Fruit fly (Drosophila melanogaster) whole organism, embryonic: ENCODE measurements around the gene CG13077.

Experiments used
- Atf3 ChIP-seq: fragments of 200-800 bp; sonication (Bioruptor generic); optimal IDR thresholded peaks from 3 replicates; lab custom pipeline; 2016; ENCODE audit warnings: missing biosample characterization, missing genetic modification characterization
- CG10274 ChIP-seq: fragments of 200-800 bp; sonication (Bioruptor generic); optimal IDR thresholded peaks from 3 replicates; lab custom pipeline; 2017; ENCODE audit warnings: missing biosample characterization, mild to moderate bottlenecking, missing genetic modification characterization
- CG11504 ChIP-seq: fragments of 200-800 bp; sonication (Bioruptor generic); optimal IDR thresholded peaks from 3 replicates; lab custom pipeline; 2019; ENCODE audit warnings: missing biosample characterization, mild to moderate bottlenecking, missing genetic modification characterization, moderate library complexity
- CG12071 ChIP-seq: fragments of 200-800 bp; sonication (Bioruptor generic); optimal IDR thresholded peaks from 3 replicates; lab custom pipeline; 2018; ENCODE audit warnings: missing biosample characterization, mild to moderate bottlenecking, missing genetic modification characterization
- CG12219 ChIP-seq: fragments of 200-800 bp; sonication (Bioruptor generic); optimal IDR thresholded peaks from 3 replicates; lab custom pipeline; 2018; ENCODE audit warnings: missing biosample characterization, mild to moderate bottlenecking, missing genetic modification characterization
- CG12236 ChIP-seq: fragments of 200-800 bp; sonication (Bioruptor generic); optimal IDR thresholded peaks from 2 replicates; lab custom pipeline; 2016; ENCODE audit warnings: missing biosample characterization, missing genetic modification characterization
- CG13296 ChIP-seq: fragments of 200-800 bp; sonication (Bioruptor generic); optimal IDR thresholded peaks from 3 replicates; lab custom pipeline; 2018; ENCODE audit warnings: missing biosample characterization, mild to moderate bottlenecking, missing genetic modification characterization
- CG13424 ChIP-seq: fragments of 200-800 bp; sonication (Bioruptor generic); optimal IDR thresholded peaks from 2 replicates; lab custom pipeline; 2019; ENCODE audit warnings: missing biosample characterization, mild to moderate bottlenecking, missing genetic modification characterization, moderate library complexity
- CG13624 ChIP-seq: fragments of 200-800 bp; sonication (Bioruptor generic); optimal IDR thresholded peaks from 2 replicates; lab custom pipeline; 2016; ENCODE audit warnings: missing biosample characterization, missing genetic modification characterization
- CG13894 ChIP-seq: fragments of 200-800 bp; sonication (Bioruptor generic); optimal IDR thresholded peaks from 3 replicates; lab custom pipeline; 2018; ENCODE audit warnings: missing biosample characterization, mild to moderate bottlenecking, missing genetic modification characterization, moderate library complexity
- CG15696 ChIP-seq: fragments of 200-800 bp; sonication (Bioruptor generic); optimal IDR thresholded peaks from 2 replicates; lab custom pipeline; 2019; ENCODE audit warnings: missing biosample characterization, mild to moderate bottlenecking, missing genetic modification characterization, moderate library complexity
- CG16813 ChIP-seq: fragments of 200-800 bp; sonication (Bioruptor generic); IDR thresholded peaks from 3 replicates; pipeline ENCODE4 v1.3.6; 2022; ENCODE audit warnings: missing biosample characterization, missing genetic modification characterization; ENCODE audit not compliant: partially characterized antibody
- CG34422 ChIP-seq: fragments of 200-800 bp; sonication (Bioruptor generic); IDR thresholded peaks from 3 replicates; pipeline ENCODE4 v1.3.6; 2022; ENCODE audit warnings: missing biosample characterization, missing genetic modification characterization
- CG4707 ChIP-seq: fragments of 200-800 bp; sonication (Bioruptor generic); optimal IDR thresholded peaks from 2 replicates; lab custom pipeline; 2018; ENCODE audit warnings: missing biosample characterization, mild to moderate bottlenecking, missing genetic modification characterization, moderate library complexity
- CG7556 ChIP-seq: fragments of 200-800 bp; sonication (Bioruptor generic); optimal IDR thresholded peaks from 2 replicates; lab custom pipeline; 2017; ENCODE audit warnings: missing biosample characterization, mild to moderate bottlenecking, missing genetic modification characterization
- CG7928 ChIP-seq: fragments of 200-800 bp; sonication (Bioruptor generic); optimal IDR thresholded peaks from 2 replicates; lab custom pipeline; 2017; ENCODE audit warnings: missing biosample characterization, mild to moderate bottlenecking, missing genetic modification characterization
- CG9797 ChIP-seq: fragments of 200-800 bp; sonication (Bioruptor generic); optimal IDR thresholded peaks from 3 replicates; lab custom pipeline; 2018; ENCODE audit warnings: missing biosample characterization, mild to moderate bottlenecking, missing genetic modification characterization
- CHES-1-like ChIP-seq: fragments of 200-800 bp; sonication (Bioruptor generic); optimal IDR thresholded peaks from 2 replicates; lab custom pipeline; 2016; ENCODE audit warnings: missing biosample characterization, missing genetic modification characterization
- Chrac-16 ChIP-seq: fragments of 200-800 bp; sonication (Bioruptor generic); optimal IDR thresholded peaks from 3 replicates; lab custom pipeline; 2016; ENCODE audit warnings: missing biosample characterization, missing genetic modification characterization
- Dad ChIP-seq: fragments of 200-800 bp; sonication (Bioruptor generic); optimal IDR thresholded peaks from 3 replicates; lab custom pipeline; 2016; ENCODE audit warnings: missing biosample characterization, missing genetic modification characterization
- Deaf1 ChIP-seq: fragments of 200-800 bp; optimal IDR thresholded peaks from 3 replicates; lab custom pipeline; 2019; ENCODE audit warnings: missing biosample characterization, mild to moderate bottlenecking, missing genetic modification characterization, moderate library complexity
- Dll ChIP-seq: fragments of 200-800 bp; sonication (Bioruptor generic); IDR thresholded peaks from 4 replicates; pipeline ENCODE4 v1.3.6; 2022; ENCODE audit warnings: missing biosample characterization, missing genetic modification characterization; ENCODE audit not compliant: partially characterized antibody
- HLH4C ChIP-seq: fragments of 200-800 bp; sonication (Bioruptor generic); IDR thresholded peaks from 3 replicates; pipeline ENCODE4 v1.3.6; 2022; ENCODE audit warnings: missing biosample characterization, missing genetic modification characterization; ENCODE audit not compliant: partially characterized antibody
- Hr78 ChIP-seq, 2 experiments: fragments of 200-800 bp in 1 of 2; fragments of >200 bp in 1 of 2; sonication (Bioruptor generic) in 1 of 2; optimal IDR thresholded peaks; 2 replicates each; lab custom pipeline; 2017 to 2019; ENCODE audit warnings: missing biosample characterization in 2 of 2, missing genetic modification characterization in 2 of 2, mild to moderate bottlenecking in 1 of 2, moderate library complexity in 1 of 2
- Oaz ChIP-seq: fragments of 200-800 bp; sonication (Bioruptor generic); IDR thresholded peaks from 2 replicates; pipeline ENCODE4 v1.3.6; 2022; ENCODE audit warnings: missing biosample characterization, missing genetic modification characterization
- Sry-β ChIP-seq: fragments of 200-800 bp; sonication (Bioruptor generic); optimal IDR thresholded peaks from 2 replicates; lab custom pipeline; 2018; ENCODE audit warnings: missing biosample characterization, mild to moderate bottlenecking, missing genetic modification characterization, moderate library complexity
- Trl ChIP-seq, 3 experiments: fragments of >200 bp in 2 of 3; fragments of 200-800 bp in 1 of 3; sonication (Bioruptor generic) in 1 of 3; optimal IDR thresholded peaks; 2 replicates in 1 of 3; 3 replicates in 2 of 3; lab custom pipeline; 2016 to 2017; ENCODE audit warnings: missing biosample characterization in 1 of 3, missing genetic modification characterization in 1 of 3
- abd-A ChIP-seq: fragments of 200-800 bp; sonication (Bioruptor generic); optimal IDR thresholded peaks from 3 replicates; lab custom pipeline; 2019; ENCODE audit warnings: missing biosample characterization, mild to moderate bottlenecking, missing genetic modification characterization, moderate library complexity
- al ChIP-seq: fragments of 200-800 bp; sonication (Bioruptor generic); IDR thresholded peaks from 2 replicates; pipeline ENCODE4 v1.3.6; 2022; ENCODE audit warnings: missing biosample characterization, missing genetic modification characterization
- ato ChIP-seq: fragments of 200-800 bp; sonication (Bioruptor generic); IDR thresholded peaks from 2 replicates; pipeline ENCODE4 v1.3.6; 2022; ENCODE audit warnings: missing biosample characterization, missing genetic modification characterization; ENCODE audit not compliant: partially characterized antibody
- dpn ChIP-seq, 2 experiments: fragments of 200-800 bp; sonication (Bioruptor generic); optimal IDR thresholded peaks; 3 replicates each; lab custom pipeline; 2016; ENCODE audit warnings: missing biosample characterization in 2 of 2, missing genetic modification characterization in 2 of 2
- eve ChIP-seq, 2 experiments: fragments of >200 bp; optimal IDR thresholded peaks; 2 replicates each; lab custom pipeline; 2017; ENCODE audit warnings: missing biosample characterization in 2 of 2, missing genetic modification characterization in 2 of 2
- eyg ChIP-seq: fragments of 200-800 bp; sonication (Bioruptor generic); optimal IDR thresholded peaks from 3 replicates; lab custom pipeline; 2016; ENCODE audit warnings: missing biosample characterization, missing genetic modification characterization
- grn ChIP-seq: fragments of 200-800 bp; sonication (Bioruptor generic); optimal IDR thresholded peaks from 3 replicates; lab custom pipeline; 2017; ENCODE audit warnings: missing biosample characterization, missing genetic modification characterization
- her ChIP-seq: fragments of 200-800 bp; sonication (Bioruptor generic); optimal IDR thresholded peaks from 2 replicates; lab custom pipeline; 2016; ENCODE audit warnings: missing biosample characterization, missing genetic modification characterization
- inv ChIP-seq: fragments of 200-800 bp; sonication (Bioruptor generic); IDR thresholded peaks from 2 replicates; pipeline ENCODE4 v1.3.6; 2022; ENCODE audit warnings: missing biosample characterization, missing genetic modification characterization; ENCODE audit not compliant: partially characterized antibody
- jumu ChIP-seq: fragments of 200-800 bp; sonication (Bioruptor generic); optimal IDR thresholded peaks from 3 replicates; lab custom pipeline; 2016; ENCODE audit warnings: missing biosample characterization, missing genetic modification characterization
- nom ChIP-seq: fragments of 200-800 bp; sonication (Bioruptor generic); optimal IDR thresholded peaks from 2 replicates; lab custom pipeline; 2017; ENCODE audit warnings: missing biosample characterization, missing genetic modification characterization, mild to moderate bottlenecking, moderate library complexity, missing genetic modification reagents
- pnt ChIP-seq: fragments of 200-800 bp; sonication (Bioruptor generic); optimal IDR thresholded peaks from 3 replicates; lab custom pipeline; 2016; ENCODE audit warnings: missing biosample characterization, missing genetic modification characterization
- sens ChIP-seq: fragments of 200-800 bp; sonication (Bioruptor generic); peaks from one replicate; lab custom pipeline; 2016; ENCODE audit warnings: missing biosample characterization, missing genetic modification characterization
- sim ChIP-seq: fragments of 200-800 bp; sonication (Bioruptor generic); IDR thresholded peaks from 2 replicates; pipeline ENCODE4 v1.3.6; 2022; ENCODE audit warnings: missing biosample characterization, missing genetic modification characterization
- slbo ChIP-seq: fragments of 200-800 bp; sonication (Bioruptor generic); IDR thresholded peaks from 2 replicates; pipeline ENCODE4 v1.3.6; 2022; ENCODE audit warnings: missing biosample characterization, missing genetic modification characterization
- slp2 ChIP-seq: fragments of 200-800 bp; sonication (Bioruptor generic); optimal IDR thresholded peaks from 2 replicates; lab custom pipeline; 2016; ENCODE audit warnings: missing biosample characterization, missing genetic modification characterization
- sr ChIP-seq: fragments of 200-800 bp; sonication (Bioruptor generic); IDR thresholded peaks from 3 replicates; pipeline ENCODE4 v1.3.6; 2022; ENCODE audit warnings: missing biosample characterization, missing genetic modification characterization
- ttk ChIP-seq: fragments of 200-800 bp; sonication (Bioruptor generic); IDR thresholded peaks from 2 replicates; pipeline ENCODE4 v2.1.2; 2022; ENCODE audit warnings: missing biosample characterization, missing genetic modification characterization
- unpg ChIP-seq: fragments of 200-800 bp; sonication (Bioruptor generic); optimal IDR thresholded peaks from 3 replicates; lab custom pipeline; 2018; ENCODE audit warnings: missing biosample characterization, mild to moderate bottlenecking, missing genetic modification characterization, moderate library complexity
- wor ChIP-seq: fragments of 200-800 bp; sonication (Bioruptor generic); IDR thresholded peaks from 2 replicates; pipeline ENCODE4 v1.3.6; 2022; ENCODE audit warnings: missing biosample characterization, missing genetic modification characterization
- zfh2 ChIP-seq: fragments of 200-800 bp; sonication (Bioruptor generic); optimal IDR thresholded peaks from 2 replicates; lab custom pipeline; 2016; ENCODE audit warnings: missing biosample characterization, missing genetic modification characterization

Gene CG13077

DNA sequence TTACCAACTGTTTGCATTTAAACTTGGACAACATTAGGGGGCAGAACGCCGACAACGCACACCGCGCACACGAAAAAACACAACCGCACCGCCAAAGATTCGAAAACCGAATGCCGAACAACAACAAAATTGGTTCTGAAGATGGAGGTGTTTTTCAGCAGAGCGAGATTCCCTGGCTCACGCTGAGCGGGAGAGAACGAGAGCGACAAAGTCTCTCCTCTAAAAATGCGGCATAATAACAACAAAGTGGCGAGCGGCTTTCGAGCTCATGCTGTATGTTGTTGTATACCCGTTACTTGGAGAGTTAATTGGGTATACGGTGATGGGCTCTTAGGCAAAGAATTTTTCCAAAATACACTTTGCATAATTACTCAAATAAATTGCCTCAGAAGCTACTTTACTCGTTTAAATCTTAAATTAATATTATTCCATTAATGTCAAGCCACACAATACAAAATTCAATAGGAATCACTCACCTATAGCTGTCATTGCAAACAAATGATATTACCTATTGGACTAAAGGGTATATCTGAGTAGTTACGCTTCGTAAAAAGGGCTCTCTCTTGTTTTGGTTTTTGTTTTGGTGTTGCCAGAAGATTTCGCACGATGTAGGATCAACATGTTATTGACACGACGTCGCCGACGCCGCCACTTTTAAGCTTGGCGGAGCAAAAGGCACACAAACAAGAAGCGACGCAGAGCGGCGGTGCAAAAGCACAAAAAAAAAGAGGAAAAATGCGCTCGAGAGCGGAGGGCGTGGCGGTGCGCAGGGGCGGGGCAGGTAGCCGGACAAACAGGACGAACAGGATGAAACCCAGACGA is 7.0 kb downstream of the CG13077 start (continued):
- TF ChIP-seq grn (GFP tag; lab: Kevin White, UChicago) (no peak), Oaz (GFP tag; lab: Robert Waterston, UW) (no peak), her (GFP tag; lab: Kevin White, UChicago) (peak; percentile 16), Sry-β (peak; percentile 6), CG12071 (peak; percentile 35), dpn (GFP tag; optimal IDR thresholded peaks at IDR 0.05; lab: Kevin White, UChicago) (peak; percentile 56 to 68), HLH4C (0 out of 3 replicates have a peak, but pooled peaks have one; percentile 33), CG7556 (GFP tag; lab: Kevin White, UChicago) (peak; percentile 76), abd-A (tag; lab: Kevin White, UChicago) (peak; percentile 44), CG9797 (GFP tag; lab: Kevin White, UChicago) (no peak), nom (GFP tag; lab: Kevin White, UChicago) (peak; percentile 79), slp2 (GFP tag; lab: Kevin White, UChicago) (peak; percentile 26), sim (no peak), zfh2 (GFP tag; lab: Kevin White, UChicago) (peak; percentile 52), CG16813 (GFP tag; lab: Robert Waterston, UW) (no peak), unpg (peak; percentile 62), jumu (GFP tag; lab: Kevin White, UChicago) (peak; percentile 39), ato (GFP tag; lab: Robert Waterston, UW) (no peak), Trl (optimal IDR thresholded peaks at IDR 0.05; lab: Kevin White, UChicago) (peak; percentile 86 to 94), Trl (GFP tag; optimal IDR thresholded peaks at IDR 0.05; lab: Kevin White, UChicago) (peak; percentile 55), Atf3 (no peak), CG13296 (GFP tag; lab: Kevin White, UChicago) (peak; percentile 72), CG4707 (GFP tag; lab: Kevin White, UChicago) (no peak), eyg (GFP tag; lab: Kevin White, UChicago) (no peak), CG15696 (tag; lab: Kevin White, UChicago) (peak; percentile 59), CG12236 (peak; percentile 30), CG11504 (peak; percentile 80), inv (GFP tag; lab: Robert Waterston, UW) (no peak), CG34422 (GFP tag; lab: Robert Waterston, UW) (peak; percentile 69; the same call in 2 of the 3 replicates), CG13894 (tag; lab: Kevin White, UChicago) (peak; percentile 79), sr (GFP tag; lab: Robert Waterston, UW) (no peak), CG10274 (GFP tag; lab: Kevin White, UChicago) (peak; percentile 47), eve (GFP tag; optimal IDR thresholded peaks at IDR 0.05; lab: Kevin White, UChicago) (no peak), Deaf1 (tag; lab: Kevin White, UChicago) (peak; percentile 22), CG13624 (GFP tag; lab: Kevin White, UChicago) (no peak), CG12219 (GFP tag; lab: Kevin White, UChicago) (peak; percentile 53), Dad (peak; percentile 37), ttk (GFP tag; lab: Robert Waterston, UW) (0 out of 2 replicates have a peak, but pooled peaks have one; percentile 6), pnt (peak; percentile 22), Chrac-16 (GFP tag; lab: Kevin White, UChicago) (peak; percentile 20), wor (GFP tag; lab: Robert Waterston, UW) (no peak), slbo (peak; percentile 68; the same call in 1 of the 2 replicates), CHES-1-like (GFP tag; lab: Kevin White, UChicago) (peak; percentile 28), CG7928 (GFP tag; lab: Kevin White, UChicago) (peak; percentile 23), sens (GFP tag; lab: Kevin White, UChicago) (peak; percentile 94), al (no peak), Dll (GFP tag; lab: Robert Waterston, UW) (no peak), CG13424 (tag; lab: Kevin White, UChicago) (peak; percentile 69), Hr78 (GFP tag; optimal IDR thresholded peaks at IDR 0.05; lab: Kevin White, UChicago) (peak in 1 of 2 experiments; percentile 8)
